Fruit fly (Drosophila melanogaster): ENCODE results near the gene CG42709.
A peak's percentile ranks its signal among the peaks of the same experiment; 100 is the strongest.

CG42709 gene

DNA sequence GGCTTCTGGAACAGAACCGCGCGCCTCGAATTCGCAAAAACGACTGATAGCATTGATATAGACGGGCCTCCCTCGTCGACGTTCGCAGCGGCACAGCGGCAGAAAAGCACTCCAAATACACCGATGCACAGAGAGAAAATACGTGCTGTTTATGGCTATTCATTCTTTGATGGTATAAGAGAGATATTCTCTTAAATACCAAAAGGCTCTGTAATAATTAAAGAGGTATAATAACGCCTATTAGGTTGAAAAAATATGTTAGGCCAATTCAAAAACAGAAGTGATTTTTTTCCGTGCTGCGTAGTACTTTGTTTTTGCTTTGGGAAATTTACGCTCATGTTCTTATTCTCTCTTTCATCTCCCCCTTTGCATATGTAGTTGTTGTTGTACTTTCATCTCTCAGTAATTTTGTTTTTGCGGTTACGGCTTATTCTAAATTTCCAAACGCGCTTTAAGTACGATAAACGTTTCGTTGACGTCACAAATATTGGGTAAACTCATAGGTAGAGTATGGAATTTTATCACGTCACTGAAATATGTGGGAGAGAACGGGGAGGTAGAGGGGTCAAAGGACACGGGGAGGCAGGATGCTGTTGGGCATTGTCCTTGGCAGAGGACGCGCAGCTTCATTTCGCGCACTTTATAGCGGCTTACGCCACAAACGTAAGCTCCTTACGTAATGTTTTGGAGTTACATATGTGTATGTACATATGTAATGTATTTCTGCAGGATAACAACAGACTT is 53.2 kb downstream of the CG42709 start, which contains the start of gene nebu (continued):
- TF ChIP-seq pita (GFP tag; optimal IDR thresholded peaks at IDR 0.05) (no peak), CG17829 (tag; optimal IDR thresholded peaks at IDR 0.05) (peak; percentile 92), CG11247 (GFP tag; IDR thresholded peaks at IDR 0.05) (peak; percentile 96), otp (GFP tag; IDR thresholded peaks at IDR 0.05) (peak; percentile 92), Lim3 (GFP tag; IDR thresholded peaks at IDR 0.05) (peak; percentile 80; the same call in 1 of the 2 replicates), ttk (GFP tag; IDR thresholded peaks at IDR 0.05) (peak; percentile 95), CG30431 (GFP tag; optimal IDR thresholded peaks at IDR 0.05) (peak; percentile 84), CG15514 (GFP tag; optimal IDR thresholded peaks at IDR 0.05) (peak; percentile 93), CG11695 (GFP tag; IDR thresholded peaks at IDR 0.05) (peak; percentile 96), CG12659 (GFP tag; optimal IDR thresholded peaks at IDR 0.05) (peak; percentile 98), Scr (GFP tag; IDR thresholded peaks at IDR 0.05; ENCODE audit: partially characterized antibody) (no peak), Atf-2 (GFP tag; optimal IDR thresholded peaks at IDR 0.05) (peak; percentile 92), Drgx (GFP tag; IDR thresholded peaks at IDR 0.05) (peak; percentile 97), maf-S (GFP tag; optimal IDR thresholded peaks at IDR 0.05) (peak; percentile 96), CG18011 (GFP tag; optimal IDR thresholded peaks at IDR 0.05) (peak; percentile 85), Elba2 (GFP tag; optimal IDR thresholded peaks at IDR 0.05) (peak; percentile 51), CG9932 (GFP tag; IDR thresholded peaks at IDR 0.05) (peak; percentile 98), al (GFP tag; IDR thresholded peaks at IDR 0.05) (peak; percentile 97; the same call in 1 of the 2 replicates), slp2 (GFP tag; optimal IDR thresholded peaks at IDR 0.05) (peak; percentile 92), esg (GFP tag; conservative IDR thresholded peaks at IDR 0.05) (peak; percentile 95), CG18764 (GFP tag; optimal IDR thresholded peaks at IDR 0.05) (peak; percentile 90), chn (GFP tag; optimal IDR thresholded peaks at IDR 0.05) (peak; percentile 93), CG6254 (GFP tag; optimal IDR thresholded peaks at IDR 0.05) (peak; percentile 85), pzg (GFP tag; optimal IDR thresholded peaks at IDR 0.05) (peak; percentile 33), crp (GFP tag; optimal IDR thresholded peaks at IDR 0.05) (peak in 1 of 2 experiments; percentile 61), CG12769 (tag; optimal IDR thresholded peaks at IDR 0.05) (peak; percentile 98), vfl (GFP tag; optimal IDR thresholded peaks at IDR 0.05) (peak; percentile 95), CG10654 (GFP tag; optimal IDR thresholded peaks at IDR 0.05) (peak; percentile 93), CG2202 (tag; optimal IDR thresholded peaks at IDR 0.05) (peak; percentile 66), CG17361 (GFP tag; IDR thresholded peaks at IDR 0.05) (peak; percentile 94), CG13624 (GFP tag; optimal IDR thresholded peaks at IDR 0.05) (peak; percentile 98), CG18619 (GFP tag; optimal IDR thresholded peaks at IDR 0.05) (peak; percentile 96), trem (tag; optimal IDR thresholded peaks at IDR 0.05) (peak; percentile 57), CG2116 (GFP tag; optimal IDR thresholded peaks at IDR 0.05) (peak; percentile 73), CG12942 (GFP tag; optimal IDR thresholded peaks at IDR 0.05) (peak; percentile 94), Trl (optimal IDR thresholded peaks at IDR 0.05) (peak in 1 of 2 experiments; percentile 60), Trl (GFP tag; optimal IDR thresholded peaks at IDR 0.05) (peak; percentile 96), ATbp (GFP tag; optimal IDR thresholded peaks at IDR 0.05) (peak; percentile 90), CG3163 (GFP tag; optimal IDR thresholded peaks at IDR 0.05) (peak; percentile 91), HmgD (GFP tag; optimal IDR thresholded peaks at IDR 0.05) (peak; percentile 97), CG17568 (GFP tag; optimal IDR thresholded peaks at IDR 0.05) (peak; percentile 92), CrebB (tag; optimal IDR thresholded peaks at IDR 0.05) (peak; percentile 95), exex (tag; optimal IDR thresholded peaks at IDR 0.05) (peak; percentile 83), grau (tag; optimal IDR thresholded peaks at IDR 0.05) (peak; percentile 96), eve (GFP tag; optimal IDR thresholded peaks at IDR 0.05) (peak in 1 of 2 experiments; percentile 95), CG2129 (GFP tag; IDR thresholded peaks at IDR 0.05; ENCODE audit: partially characterized antibody) (no peak), CG10321 (GFP tag; IDR thresholded peaks at IDR 0.05) (peak; percentile 73; the same call in 1 of the 2 replicates), CG34376 (GFP tag; optimal IDR thresholded peaks at IDR 0.05) (peak; percentile 97), CG31388 (GFP tag; optimal IDR thresholded peaks at IDR 0.05) (peak; percentile 91)
